Fruit fly (Drosophila melanogaster) whole organism, prepupa: ENCODE results near the gene CG15358.

Experiments used
- CG4318 ChIP-seq: fragments of 200-800 bp; sonication (Bioruptor generic); optimal IDR thresholded peaks from 3 replicates; lab custom pipeline; 2017; ENCODE audit warnings: missing biosample characterization, mild to moderate bottlenecking, missing genetic modification characterization
- CG8319 ChIP-seq: fragments of 200-800 bp; sonication (Bioruptor generic); optimal IDR thresholded peaks from 3 replicates; lab custom pipeline; 2016; ENCODE audit warnings: missing biosample characterization, missing genetic modification characterization
- CG8632 ChIP-seq: fragments of 200-800 bp; sonication (Bioruptor generic); optimal IDR thresholded peaks from 3 replicates; lab custom pipeline; 2016; ENCODE audit warnings: missing biosample characterization, missing genetic modification characterization
- vri ChIP-seq: fragments of 200-800 bp; sonication (Bioruptor generic); optimal IDR thresholded peaks from 3 replicates; lab custom pipeline; 2016; ENCODE audit warnings: missing biosample characterization, mild to moderate bottlenecking, missing genetic modification characterization

DNA sequence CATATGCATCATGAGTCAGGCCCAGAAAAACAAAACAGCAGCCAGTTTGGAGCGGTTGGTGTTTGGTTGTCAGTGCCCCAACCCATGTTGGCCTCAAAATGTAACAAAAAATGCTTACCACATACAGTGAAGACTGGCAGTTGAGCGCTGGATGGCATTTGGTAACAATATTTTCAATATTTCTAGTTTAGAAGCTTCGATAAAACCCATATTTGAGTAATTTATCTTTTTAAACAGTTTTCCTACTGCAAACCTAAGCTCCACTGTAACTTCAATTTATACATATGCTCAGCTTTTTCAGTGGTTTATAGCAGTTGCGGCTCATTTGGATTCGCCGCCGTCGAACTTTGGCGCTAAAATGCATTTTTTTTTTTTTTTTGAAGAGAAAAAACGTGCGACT is 33.4 kb upstream of the CG15358 start:
- no peak for TF ChIP-seq CG8632 (GFP tag; lab: Kevin White, UChicago)
- TF ChIP-seq CG8319 = no peak
- TF ChIP-seq vri (GFP tag; lab: Kevin White, UChicago) = no peak
- peak; percentile 56 for TF ChIP-seq CG4318 (GFP tag; lab: Kevin White, UChicago)
